Worm (Caenorhabditis elegans): ENCODE measurements around the gene F54H12.4.

Gene F54H12.4

ce11 chrIII:7922207-7922606 lies 40.3 kb downstream of the F54H12.4 start, which contains the start of gene C29E4.17:
Gene C29E4.17 (plus strand): TSS chrIII:7922507.
- TF ChIP-seq fos-1 (tag; optimal IDR thresholded peaks at IDR 0.05): no peak
- TF ChIP-seq ZK546.5 (tag; optimal IDR thresholded peaks at IDR 0.05): no peak
- no peak for TF ChIP-seq nhr-12 (tag; optimal IDR thresholded peaks at IDR 0.05)
- TF ChIP-seq ceh-9 (tag; optimal IDR thresholded peaks at IDR 0.05): no peak
- no peak for TF ChIP-seq lsy-12 (tag; optimal IDR thresholded peaks at IDR 0.05)
- TF ChIP-seq unc-62 (GFP tag; optimal IDR thresholded peaks at IDR 0.05): no peak
- TF ChIP-seq eor-1 (tag; optimal IDR thresholded peaks at IDR 0.05): no peak
- TF ChIP-seq unc-39 (tag; optimal IDR thresholded peaks at IDR 0.05): no peak

ce11 chrIII:7919823-7920222 lies 42.7 kb downstream of the F54H12.4 start, which contains the start of gene C29E4.14:
Gene C29E4.14 (plus strand): TSS chrIII:7920123.
- no peak for TF ChIP-seq nhr-237 (tag; optimal IDR thresholded peaks at IDR 0.05)
- no peak for TF ChIP-seq ceh-9 (tag; optimal IDR thresholded peaks at IDR 0.05)
- no peak for TF ChIP-seq egl-5 (tag; optimal IDR thresholded peaks at IDR 0.05)
- no peak for TF ChIP-seq pha-4 (tag; optimal IDR thresholded peaks at IDR 0.05)
- TF ChIP-seq nhr-67 (tag; optimal IDR thresholded peaks at IDR 0.05): no peak
- TF ChIP-seq mdl-1 (tag; optimal IDR thresholded peaks at IDR 0.05): no peak
- no peak for TF ChIP-seq nhr-23 (tag; optimal IDR thresholded peaks at IDR 0.05)
- no peak for TF ChIP-seq ceh-28 (tag; optimal IDR thresholded peaks at IDR 0.05)
- no peak for TF ChIP-seq nhr-28 (tag; optimal IDR thresholded peaks at IDR 0.05)
- TF ChIP-seq elt-1 (tag; optimal IDR thresholded peaks at IDR 0.05): no peak
- TF ChIP-seq pqm-1 (tag; optimal IDR thresholded peaks at IDR 0.05): no peak
- TF ChIP-seq ztf-11 (tag; optimal IDR thresholded peaks at IDR 0.05): no peak
- no peak for TF ChIP-seq skn-1 (tag; optimal IDR thresholded peaks at IDR 0.05)

ce11 chrIII:7917667-7918066 lies 44.9 kb downstream of the F54H12.4 start, which contains the start of gene gly-3:
Gene gly-3 (minus strand): TSS chrIII:7917767.
- TF ChIP-seq eor-1 (tag; optimal IDR thresholded peaks at IDR 0.05) (no peak), nhr-67 (tag; optimal IDR thresholded peaks at IDR 0.05) (no peak), unc-62 (GFP tag; optimal IDR thresholded peaks at IDR 0.05) (no peak), fkh-10 (GFP tag; optimal IDR thresholded peaks at IDR 0.05) (no peak), nhr-237 (tag; optimal IDR thresholded peaks at IDR 0.05) (no peak), elt-2 (tag; optimal IDR thresholded peaks at IDR 0.05) (no peak), ztf-11 (tag; optimal IDR thresholded peaks at IDR 0.05) (no peak), ama-1 (optimal IDR thresholded peaks at IDR 0.05) (no peak), nfya-1 (tag; optimal IDR thresholded peaks at IDR 0.05; ENCODE audit: insufficient read depth) (no peak), lin-39 (tag; optimal IDR thresholded peaks at IDR 0.05) (no peak), nhr-11 (tag; optimal IDR thresholded peaks at IDR 0.05) (no peak), hmg-11 (tag; optimal IDR thresholded peaks at IDR 0.05) (no peak), fkh-2 (tag; optimal IDR thresholded peaks at IDR 0.05) (no peak), fos-1 (tag; optimal IDR thresholded peaks at IDR 0.05) (no peak), jun-1 (tag; optimal IDR thresholded peaks at IDR 0.05) (no peak), lsy-12 (tag; optimal IDR thresholded peaks at IDR 0.05) (no peak), egl-27 (tag; optimal IDR thresholded peaks at IDR 0.05) (no peak), ceh-28 (tag; optimal IDR thresholded peaks at IDR 0.05) (no peak)

ce11 chrIII:7913488-7913887 lies 49.1 kb downstream of the F54H12.4 start, which contains the start of gene ZK688.12:
Gene ZK688.12 (minus strand): TSS chrIII:7913588.
- TF ChIP-seq sea-2 (GFP tag; optimal IDR thresholded peaks at IDR 0.05) (no peak), ceh-16 (tag; optimal IDR thresholded peaks at IDR 0.05) (no peak), egl-27 (tag; optimal IDR thresholded peaks at IDR 0.05) (no peak), fkh-10 (GFP tag; optimal IDR thresholded peaks at IDR 0.05) (no peak), nhr-25 (tag; optimal IDR thresholded peaks at IDR 0.05) (no peak), ceh-28 (tag; optimal IDR thresholded peaks at IDR 0.05) (no peak)

- TF ChIP-seq snpc-4 (tag; optimal IDR thresholded peaks at IDR 0.05) (no peak), nhr-25 (tag; optimal IDR thresholded peaks at IDR 0.05) (peak; percentile 59), nhr-23 (tag; optimal IDR thresholded peaks at IDR 0.05) (peak; percentile 68), nfya-1 (tag; optimal IDR thresholded peaks at IDR 0.05; ENCODE audit: insufficient read depth) (peak; percentile 28), pha-4 (tag; optimal IDR thresholded peaks at IDR 0.05) (peak; percentile 52), fos-1 (tag; optimal IDR thresholded peaks at IDR 0.05) (no peak), elt-1 (tag; optimal IDR thresholded peaks at IDR 0.05) (no peak), ZK546.5 (tag; optimal IDR thresholded peaks at IDR 0.05) (no peak)
Measured at ce11 chrIII:7911621-7912020, 50.9 kb downstream of the F54H12.4 start, which contains the start of gene ZK688.7. Gene ZK688.7 (minus strand): TSS chrIII:7911634.
